Worm (Caenorhabditis elegans): ENCODE results near the gene exc-14.

The exc-14 gene

DNA sequence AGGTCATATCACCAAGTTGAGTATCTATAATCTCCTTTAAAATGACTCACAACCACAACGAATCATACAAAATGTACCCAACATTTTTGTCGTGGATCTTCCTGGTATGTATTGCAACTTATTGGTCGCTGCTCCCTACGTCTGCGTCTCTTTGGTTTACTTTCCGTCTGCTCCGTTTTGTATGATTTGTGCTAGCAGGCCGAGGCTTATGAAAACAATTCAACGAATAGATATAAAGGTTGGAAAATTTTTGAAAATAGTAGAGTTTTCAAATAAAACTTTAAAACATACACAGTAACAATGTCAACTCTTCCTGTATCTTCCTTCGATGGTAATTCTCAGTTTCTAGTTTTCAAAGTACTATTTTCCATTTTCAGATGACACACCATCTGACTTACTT is 44.6 kb downstream of the exc-14 start, which contains the start of gene srr-8:
TSS of gene srr-8 (plus strand) at position 301 of the 400 bp plus-strand sequence.
- TF ChIP-seq ztf-11 (tag; optimal IDR thresholded peaks at IDR 0.05) (no peak), tbx-8 (GFP tag; optimal IDR thresholded peaks at IDR 0.05) (no peak), unc-62 (GFP tag; optimal IDR thresholded peaks at IDR 0.05) (no peak), nhr-2 (tag; optimal IDR thresholded peaks at IDR 0.05) (no peak)

DNA sequence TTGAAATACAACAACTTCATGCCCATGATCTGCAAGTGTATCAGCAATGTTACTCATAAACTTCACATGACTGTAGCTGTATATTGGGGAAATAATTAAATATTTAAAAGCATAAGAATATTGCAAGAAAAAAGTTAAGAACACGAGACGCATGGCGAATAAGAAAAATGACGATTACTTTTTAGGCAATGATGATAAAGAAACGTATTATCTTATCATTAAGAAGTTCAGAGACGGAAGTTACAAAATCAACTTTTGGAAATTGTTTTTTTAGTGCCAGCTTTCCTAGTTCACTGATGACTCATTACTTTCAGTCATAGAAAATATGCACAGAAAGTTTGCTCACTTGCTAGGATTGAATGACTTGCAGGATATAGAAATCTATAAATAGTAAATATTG is 45.6 kb downstream of the exc-14 start, which contains the start of gene ugt-7:
TSS of gene ugt-7 (minus strand) at position 161 of the 400 bp plus-strand sequence.
- TF ChIP-seq ztf-11 (tag; optimal IDR thresholded peaks at IDR 0.05) (no peak), snpc-4 (tag; optimal IDR thresholded peaks at IDR 0.05) (no peak), flh-1 (GFP tag; optimal IDR thresholded peaks at IDR 0.05) (no peak), sptf-1 (tag; optimal IDR thresholded peaks at IDR 0.05) (no peak), sem-2 (GFP tag; optimal IDR thresholded peaks at IDR 0.05) (no peak), bed-3 (GFP tag; optimal IDR thresholded peaks at IDR 0.05) (no peak), lin-32 (GFP tag; optimal IDR thresholded peaks at IDR 0.05) (no peak)

DNA sequence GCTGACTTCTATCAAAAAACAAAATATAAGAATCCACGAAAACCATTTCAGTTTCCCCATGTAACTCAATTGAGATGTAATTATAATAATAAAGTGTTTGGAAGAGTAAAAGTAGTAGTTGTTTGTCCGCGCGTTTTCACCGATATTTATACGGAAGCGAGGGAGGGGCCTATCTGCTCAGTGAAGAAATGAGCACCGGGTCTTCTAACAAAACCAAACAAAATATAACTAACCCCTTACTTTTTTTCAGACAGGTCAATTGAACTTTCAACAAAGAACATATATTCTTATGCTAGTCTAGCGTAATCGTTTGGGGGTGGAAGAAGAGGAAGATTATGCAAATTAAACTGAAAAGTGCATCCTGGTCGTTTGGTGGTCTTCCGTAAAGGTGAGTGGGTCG is 50.8 kb downstream of the exc-14 start, which contains the start of gene ncx-9:
TSS of gene ncx-9 (minus strand) at position 101 of the 400 bp plus-strand sequence.
- TF ChIP-seq pha-4 (tag; optimal IDR thresholded peaks at IDR 0.05) (no peak), unc-39 (tag; optimal IDR thresholded peaks at IDR 0.05) (no peak), elt-1 (tag; optimal IDR thresholded peaks at IDR 0.05; ENCODE audit: borderline replicate concordance, insufficient read depth) (no peak), hlh-1 (tag; optimal IDR thresholded peaks at IDR 0.05) (no peak), flh-1 (GFP tag; optimal IDR thresholded peaks at IDR 0.05) (no peak), zip-8 (tag; optimal IDR thresholded peaks at IDR 0.05) (no peak), unc-62 (GFP tag; optimal IDR thresholded peaks at IDR 0.05) (no peak)

All from whole organism, mixed stage, embryonic.